Worm (Caenorhabditis elegans) whole organism, L1 larva: ENCODE data around the gene snt-1.

Experiments used
- C04F5.9 ChIP-seq: sonication (generic microtip); optimal IDR thresholded peaks from 2 replicates; lab custom pipeline; 2016; ENCODE audit warnings: missing genetic modification characterization, missing compliant biosample characterization
- C34B4.2 ChIP-seq: sonication (generic microtip); optimal IDR thresholded peaks from 2 replicates; lab custom pipeline; 2017; ENCODE audit warnings: mild to moderate bottlenecking, missing genetic modification characterization, missing compliant biosample characterization
- alr-1 ChIP-seq: fragments of 200-800 bp; sonication (Bioruptor generic); optimal IDR thresholded peaks from 2 replicates; lab custom pipeline; 2018; ENCODE audit warnings: borderline replicate concordance, mild to moderate bottlenecking, missing genetic modification characterization, missing compliant biosample characterization
- aly-2 ChIP-seq: fragments of 150-350 bp; optimal IDR thresholded peaks from 2 replicates; lab custom pipeline; 2014; ENCODE audit warnings: missing biosample characterization, missing genetic modification characterization
- ama-1 ChIP-seq: fragments of 150-350 bp; optimal IDR thresholded peaks from 2 replicates; lab custom pipeline; 2014
- blmp-1 ChIP-seq: fragments of 150-350 bp; optimal IDR thresholded peaks from 2 replicates; lab custom pipeline; 2014; ENCODE audit warnings: missing biosample characterization, missing genetic modification characterization
- ceh-63 ChIP-seq: fragments of 200-800 bp; sonication (Bioruptor generic); optimal IDR thresholded peaks from 2 replicates; lab custom pipeline; 2018; ENCODE audit warnings: mild to moderate bottlenecking, missing genetic modification characterization, missing compliant biosample characterization
- ceh-8 ChIP-seq: fragments of 200-800 bp; sonication (Bioruptor generic); optimal IDR thresholded peaks from 2 replicates; lab custom pipeline; 2018; ENCODE audit warnings: mild to moderate bottlenecking, missing genetic modification characterization, moderate library complexity, missing compliant biosample characterization
- ceh-88 ChIP-seq: fragments of 200-800 bp; sonication (Bioruptor generic); IDR thresholded peaks from 2 replicates; pipeline ENCODE4 v1.3.6; 2022; ENCODE audit warnings: missing genetic modification characterization, missing compliant biosample characterization
- ceh-90 ChIP-seq: sonication (generic microtip); optimal IDR thresholded peaks from 2 replicates; lab custom pipeline; 2016; ENCODE audit warnings: missing genetic modification characterization, missing compliant biosample characterization
- dsc-1 ChIP-seq: sonication (generic microtip); optimal IDR thresholded peaks from 2 replicates; lab custom pipeline; 2016; ENCODE audit warnings: mild to moderate bottlenecking, missing genetic modification characterization, missing compliant biosample characterization
- efl-1 ChIP-seq, 4 experiments: fragments of 150-350 bp; optimal IDR thresholded peaks in 3 of 4; peaks in 1 of 4; 1 replicate in 1 of 4; 2 replicates in 3 of 4; lab custom pipeline; 2014; ENCODE audit warnings: missing biosample characterization in 2 of 4, missing genetic modification characterization in 2 of 4, missing genetic modification reagents in 2 of 4
- efl-3 ChIP-seq: fragments of 200-800 bp; sonication (Bioruptor generic); optimal IDR thresholded peaks from 2 replicates; lab custom pipeline; 2018; ENCODE audit warnings: mild to moderate bottlenecking, missing genetic modification characterization, missing compliant biosample characterization
- egl-27 ChIP-seq, 2 experiments: fragments of 150-350 bp in 1 of 2; sonication (generic microtip); optimal IDR thresholded peaks; 3 replicates each; lab custom pipeline; 2017 to 2018; ENCODE audit warnings: missing biosample characterization in 2 of 2, missing genetic modification characterization in 2 of 2, missing genetic modification reagents in 2 of 2
- elt-2 ChIP-seq: sonication (generic microtip); optimal IDR thresholded peaks from 2 replicates; lab custom pipeline; 2016; ENCODE audit warnings: missing genetic modification characterization, mild to moderate bottlenecking, inconsistent platforms, missing compliant biosample characterization, missing genetic modification reagents
- elt-3 ChIP-seq, 6 experiments: fragments of 150-350 bp in 1 of 6; sonication (generic microtip); optimal IDR thresholded peaks; 2 replicates each; lab custom pipeline; 2017 to 2018; ENCODE audit warnings: missing biosample characterization in 6 of 6, missing genetic modification characterization in 6 of 6, inconsistent platforms in 1 of 6
- ets-5 ChIP-seq: fragments of 200-800 bp; sonication (Bioruptor generic); IDR thresholded peaks from 2 replicates; pipeline ENCODE4 v1.3.6; 2022; ENCODE audit warnings: missing genetic modification characterization, missing compliant biosample characterization
- fkh-8 ChIP-seq: sonication (generic microtip); optimal IDR thresholded peaks from 2 replicates; lab custom pipeline; 2016; ENCODE audit warnings: mild to moderate bottlenecking, missing genetic modification characterization, missing compliant biosample characterization
- fos-1 ChIP-seq: fragments of 150-350 bp; optimal IDR thresholded peaks from 2 replicates; lab custom pipeline; 2014; ENCODE audit warnings: missing biosample characterization, missing genetic modification characterization
- grh-1 ChIP-seq: fragments of 200-800 bp; sonication (Bioruptor generic); IDR thresholded peaks from 2 replicates; pipeline ENCODE4 v1.3.6; 2022; ENCODE audit warnings: missing genetic modification reagents, missing genetic modification characterization, missing compliant biosample characterization
- irx-1 ChIP-seq: sonication (generic microtip); optimal IDR thresholded peaks from 2 replicates; lab custom pipeline; 2016; ENCODE audit warnings: missing genetic modification characterization, missing compliant biosample characterization
- isw-1 ChIP-seq: fragments of 200-800 bp; sonication (Bioruptor generic); IDR thresholded peaks from 2 replicates; pipeline ENCODE4 v1.3.6; 2022; ENCODE audit warnings: missing genetic modification characterization, missing compliant biosample characterization
- lin-13 ChIP-seq: fragments of 150-350 bp; optimal IDR thresholded peaks from 2 replicates; lab custom pipeline; 2014; ENCODE audit warnings: missing biosample characterization, missing genetic modification reagents, missing genetic modification characterization
- lin-14 ChIP-seq: fragments of 200-800 bp; sonication (Bioruptor generic); optimal IDR thresholded peaks from 2 replicates; lab custom pipeline; 2018; ENCODE audit warnings: mild to moderate bottlenecking, missing genetic modification characterization, moderate library complexity, missing compliant biosample characterization
- lin-35 ChIP-seq, 2 experiments: fragments of 150-350 bp; optimal IDR thresholded peaks; 2 replicates each; lab custom pipeline; 2014; ENCODE audit warnings: missing biosample characterization in 2 of 2, missing genetic modification characterization in 2 of 2, missing genetic modification reagents in 2 of 2
- lir-3 ChIP-seq: sonication (generic microtip); optimal IDR thresholded peaks from 2 replicates; lab custom pipeline; 2016; ENCODE audit warnings: mild to moderate bottlenecking, missing genetic modification characterization, moderate library complexity, missing compliant biosample characterization; ENCODE audit not compliant: poor library complexity
- mab-9 ChIP-seq: fragments of 200-800 bp; sonication (Bioruptor generic); IDR thresholded peaks from 2 replicates; pipeline ENCODE4 v1.3.6; 2022; ENCODE audit warnings: missing genetic modification reagents, missing genetic modification characterization, missing compliant biosample characterization
- mdl-1 ChIP-seq, 2 experiments: fragments of 150-350 bp; optimal IDR thresholded peaks; 2 replicates each; lab custom pipeline; 2014 to 2017; ENCODE audit warnings: missing biosample characterization in 2 of 2, missing genetic modification characterization in 2 of 2, inconsistent platforms in 1 of 2
- mef-2 ChIP-seq: fragments of 150-350 bp; optimal IDR thresholded peaks from 2 replicates; lab custom pipeline; 2014; ENCODE audit warnings: missing biosample characterization, missing genetic modification characterization
- mep-1 ChIP-seq: fragments of 150-350 bp; optimal IDR thresholded peaks from 2 replicates; lab custom pipeline; 2014; ENCODE audit warnings: missing biosample characterization, missing genetic modification characterization
- nhr-20 ChIP-seq: sonication (generic microtip); optimal IDR thresholded peaks from 2 replicates; lab custom pipeline; 2016; ENCODE audit warnings: mild to moderate bottlenecking, missing genetic modification characterization, missing compliant biosample characterization
- nhr-28 ChIP-seq: fragments of 150-350 bp; optimal IDR thresholded peaks from 2 replicates; lab custom pipeline; 2014; ENCODE audit warnings: missing biosample characterization, missing genetic modification characterization
- nhr-71 ChIP-seq: sonication (generic microtip); optimal IDR thresholded peaks from 2 replicates; lab custom pipeline; 2016; ENCODE audit warnings: mild to moderate bottlenecking, missing genetic modification characterization, moderate library complexity, missing compliant biosample characterization
- nhr-84 ChIP-seq: sonication (generic microtip); optimal IDR thresholded peaks from 2 replicates; lab custom pipeline; 2017; ENCODE audit warnings: missing biosample characterization, missing genetic modification characterization
- nhr-85 ChIP-seq: sonication (generic microtip); peaks from one replicate; lab custom pipeline; 2016; ENCODE audit warnings: missing genetic modification characterization, inconsistent platforms, missing compliant biosample characterization
- pag-3 ChIP-seq: sonication (generic microtip); optimal IDR thresholded peaks from 2 replicates; lab custom pipeline; 2017; ENCODE audit warnings: missing genetic modification characterization, mild to moderate bottlenecking, missing compliant biosample characterization, antibody characterized with exemption, borderline replicate concordance; ENCODE audit not compliant: insufficient read depth
- pax-3 ChIP-seq: fragments of 200-800 bp; sonication (Bioruptor generic); optimal IDR thresholded peaks from 2 replicates; lab custom pipeline; 2018; ENCODE audit warnings: mild to moderate bottlenecking, missing genetic modification characterization, moderate library complexity, missing compliant biosample characterization
- pqm-1 ChIP-seq: sonication (generic microtip); optimal IDR thresholded peaks from 3 replicates; lab custom pipeline; 2017; ENCODE audit warnings: missing biosample characterization, missing genetic modification characterization
- sup-37 ChIP-seq: fragments of 200-800 bp; sonication (Bioruptor generic); optimal IDR thresholded peaks from 2 replicates; lab custom pipeline; 2018; ENCODE audit warnings: mild to moderate bottlenecking, missing genetic modification characterization, missing compliant biosample characterization
- tlp-1 ChIP-seq: fragments of 150-350 bp; optimal IDR thresholded peaks from 2 replicates; lab custom pipeline; 2014; ENCODE audit warnings: missing biosample characterization, missing genetic modification characterization
- unc-130 ChIP-seq: fragments of 150-350 bp; optimal IDR thresholded peaks from 2 replicates; lab custom pipeline; 2017; ENCODE audit warnings: missing biosample characterization, missing genetic modification characterization, inconsistent platforms
- unc-30 ChIP-seq: sonication (generic microtip); optimal IDR thresholded peaks from 2 replicates; lab custom pipeline; 2017; ENCODE audit warnings: missing biosample characterization, missing genetic modification characterization
- vab-15 ChIP-seq: sonication (generic microtip); optimal IDR thresholded peaks from 2 replicates; lab custom pipeline; 2017; ENCODE audit warnings: missing genotype, mild to moderate bottlenecking, missing genetic modification characterization, missing compliant biosample characterization
- zag-1 ChIP-seq: fragments of 150-350 bp; optimal IDR thresholded peaks from 2 replicates; lab custom pipeline; 2014; ENCODE audit warnings: missing biosample characterization, missing genetic modification characterization
- zip-4 ChIP-seq: fragments of 200-800 bp; sonication (Bioruptor generic); optimal IDR thresholded peaks from 2 replicates; lab custom pipeline; 2018; ENCODE audit warnings: mild to moderate bottlenecking, missing genetic modification characterization, moderate library complexity, missing compliant biosample characterization
- ztf-11 ChIP-seq, 2 experiments: sonication (generic microtip); optimal IDR thresholded peaks; 2 replicates each; lab custom pipeline; 2016 to 2017; ENCODE audit warnings: missing genetic modification characterization in 2 of 2, missing biosample characterization in 1 of 2, missing compliant biosample characterization in 1 of 2

snt-1 gene

ce11 chrII:6835500-6835899 is 24.7 kb downstream of the snt-1 start (continued):
- no peak for TF ChIP-seq zip-4 (GFP tag; lab: Kevin White, UChicago)
- TF ChIP-seq ceh-88 = no peak

- TF ChIP-seq tlp-1 (tag; lab: Kevin White, UChicago) (no peak), ceh-88 (no peak), pqm-1 (tag; lab: Kevin White, UChicago) (no peak), efl-1 (optimal IDR thresholded peaks at IDR 0.05; lab: Kevin White, UChicago) (no peak), efl-1 (GFP tag; optimal IDR thresholded peaks at IDR 0.05 in 1 of 2; lab: Kevin White, UChicago) (peak in 1 of 2 experiments; percentile 70), lin-35 (GFP tag; optimal IDR thresholded peaks at IDR 0.05; lab: Kevin White, UChicago) (no peak), ztf-11 (tag; optimal IDR thresholded peaks at IDR 0.05; lab: Kevin White, UChicago) (no peak), ceh-8 (no peak), mef-2 (tag; lab: Kevin White, UChicago) (no peak), zip-4 (GFP tag; lab: Kevin White, UChicago) (no peak), lin-14 (GFP tag; lab: Kevin White, UChicago) (peak; percentile 45), vab-15 (tag; lab: Kevin White, UChicago) (no peak), egl-27 (tag; optimal IDR thresholded peaks at IDR 0.05; lab: Kevin White, UChicago) (peak in 1 of 2 experiments; percentile 11), C04F5.9 (tag; lab: Kevin White, UChicago) (no peak), blmp-1 (tag; lab: Kevin White, UChicago) (peak; percentile 3), nhr-71 (no peak), lin-13 (GFP tag; lab: Kevin White, UChicago) (no peak), ets-5 (GFP tag; lab: Robert Waterston, UW) (no peak), ceh-90 (tag; lab: Kevin White, UChicago) (no peak), nhr-28 (tag; lab: Kevin White, UChicago) (no peak), irx-1 (tag; lab: Kevin White, UChicago) (peak; percentile 18), mep-1 (tag; lab: Kevin White, UChicago) (peak; percentile 32), lir-3 (tag; lab: Kevin White, UChicago) (no peak), elt-2 (tag; lab: Kevin White, UChicago) (no peak), pag-3 (tag; lab: Kevin White, UChicago) (peak; percentile 4)
These were observed 25.3 kb downstream of the snt-1 start for ce11 chrII:6835972-6836595.

ce11 chrII:6836762-6837566 is 26.2 kb downstream of the snt-1 start:
- no peak for TF ChIP-seq sup-37 (GFP tag; lab: Kevin White, UChicago)
- no peak for TF ChIP-seq ama-1 (lab: Kevin White, UChicago)
- no peak for TF ChIP-seq unc-30
- no peak for TF ChIP-seq alr-1 (tag; lab: Kevin White, UChicago)
- TF ChIP-seq aly-2 (tag; lab: Kevin White, UChicago) = no peak
- peak; percentile 8 for TF ChIP-seq nhr-20
- TF ChIP-seq mdl-1 (tag; optimal IDR thresholded peaks at IDR 0.05; lab: Kevin White, UChicago) = no peak
- TF ChIP-seq nhr-84 (tag; lab: Kevin White, UChicago) = no peak
- no peak for TF ChIP-seq zag-1 (tag; lab: Kevin White, UChicago)
- no peak for TF ChIP-seq mab-9
- no peak for TF ChIP-seq fos-1
- no peak for TF ChIP-seq pqm-1 (tag; lab: Kevin White, UChicago)
- TF ChIP-seq isw-1 (GFP tag; lab: Robert Waterston, UW) = no peak
- TF ChIP-seq nhr-85 (tag; lab: Kevin White, UChicago) = peak; percentile 79
- TF ChIP-seq fkh-8 (tag; lab: Kevin White, UChicago) = no peak
- TF ChIP-seq pax-3 (tag; lab: Kevin White, UChicago) = no peak
- TF ChIP-seq ceh-63 (GFP tag; lab: Kevin White, UChicago) = no peak
- no peak for TF ChIP-seq unc-130 (tag; lab: Kevin White, UChicago)
- no peak for TF ChIP-seq irx-1 (tag; lab: Kevin White, UChicago)
- TF ChIP-seq elt-3 (tag; optimal IDR thresholded peaks at IDR 0.05; lab: Kevin White, UChicago) = peak in 2 of 6 experiments; percentile 4 to 65
- TF ChIP-seq grh-1 (GFP tag; lab: Robert Waterston, UW) = no peak
- TF ChIP-seq efl-3 (GFP tag; lab: Kevin White, UChicago) = no peak
- no peak for TF ChIP-seq dsc-1 (tag; lab: Kevin White, UChicago)
- peak; percentile 89 for TF ChIP-seq blmp-1 (tag; lab: Kevin White, UChicago)
- no peak for TF ChIP-seq C34B4.2 (tag; lab: Kevin White, UChicago)
